Worm (Caenorhabditis elegans) whole organism, L4 larva: ENCODE results near the gene dars-2.

ENCODE experiments used
- egl-43 ChIP-seq: fragments of 200-800 bp; sonication (Bioruptor generic); IDR thresholded peaks from 2 replicates; pipeline ENCODE4 v1.3.6; 2022; ENCODE audit warnings: missing genetic modification reagents, missing genetic modification characterization, missing compliant biosample characterization
- lin-13 ChIP-seq: fragments of 150-350 bp; optimal IDR thresholded peaks from 2 replicates; lab custom pipeline; 2014; ENCODE audit warnings: missing biosample characterization, missing genetic modification reagents, missing genetic modification characterization
- nhr-237 ChIP-seq: sonication (generic microtip); optimal IDR thresholded peaks from 2 replicates; lab custom pipeline; 2017; ENCODE audit warnings: missing biosample characterization, missing genetic modification characterization
- zip-2 ChIP-seq: fragments of 150-350 bp; optimal IDR thresholded peaks from 2 replicates; lab custom pipeline; 2014; ENCODE audit warnings: missing biosample characterization, missing genetic modification characterization

DNA sequence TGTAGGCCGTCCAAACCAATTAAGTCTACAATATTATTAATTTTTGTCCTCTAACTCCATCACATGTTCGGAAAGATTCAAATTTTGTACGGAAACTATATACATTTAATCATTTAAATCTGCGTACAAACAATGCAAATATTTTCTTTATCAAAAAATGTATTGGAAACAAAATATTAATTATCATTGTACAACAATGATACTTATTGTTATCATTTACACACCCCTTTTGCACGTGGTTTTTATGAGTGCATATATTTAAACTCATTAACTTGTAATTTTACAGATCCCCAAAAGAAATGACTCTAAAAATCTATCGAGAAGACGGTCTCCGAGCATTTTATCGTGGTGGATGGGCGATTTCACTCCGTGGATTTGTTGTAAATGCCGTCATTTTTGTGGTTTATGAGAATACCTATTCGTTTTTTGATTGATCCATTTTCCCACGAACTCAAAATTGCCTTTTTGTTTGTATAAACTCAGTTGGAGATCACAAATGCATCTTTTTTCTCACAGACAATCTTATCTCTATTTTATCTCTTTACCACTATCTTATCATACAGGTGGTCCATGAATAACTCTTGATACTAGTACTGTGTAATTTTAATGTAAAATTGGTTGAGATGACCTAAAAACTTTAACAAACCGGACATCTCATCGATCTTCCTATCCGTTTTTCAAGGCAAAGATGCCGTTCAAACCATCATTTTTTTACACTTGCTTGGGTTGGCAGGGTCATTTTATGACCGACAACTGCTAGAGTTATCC lies 37.5 kb downstream of the dars-2 start:
- TF ChIP-seq nhr-237 (tag; lab: Kevin White, UChicago), result no peak
- no peak for TF ChIP-seq zip-2 (tag; lab: Kevin White, UChicago)
- TF ChIP-seq egl-43 (GFP tag; lab: Robert Waterston, UW), result no peak
- TF ChIP-seq lin-13 (GFP tag; lab: Kevin White, UChicago), result no peak
